Fruit fly (Drosophila melanogaster) whole organism, prepupa: ENCODE results near the gene CG31751.

Experiments
- Blimp-1 ChIP-seq: fragments of 200-800 bp; sonication (Bioruptor generic); optimal IDR thresholded peaks from 3 replicates; lab custom pipeline; 2017; ENCODE audit warnings: missing biosample characterization, missing genetic modification characterization, mild to moderate bottlenecking, moderate library complexity, missing genetic modification reagents
- CG10669 ChIP-seq: fragments of 200-800 bp; sonication (Bioruptor generic); optimal IDR thresholded peaks from 3 replicates; lab custom pipeline; 2018; ENCODE audit warnings: missing biosample characterization, mild to moderate bottlenecking, missing genetic modification characterization, moderate library complexity
- CG11762 ChIP-seq: fragments of 200-800 bp; sonication (Bioruptor generic); optimal IDR thresholded peaks from 3 replicates; lab custom pipeline; 2016; ENCODE audit warnings: missing biosample characterization, missing genetic modification characterization; ENCODE audit not compliant: insufficient read depth
- CG11902 ChIP-seq: fragments of 200-800 bp; sonication (Bioruptor generic); optimal IDR thresholded peaks from 3 replicates; lab custom pipeline; 2016; ENCODE audit warnings: missing biosample characterization, missing genetic modification characterization
- CG15336 ChIP-seq: fragments of 200-800 bp; sonication (Bioruptor generic); IDR thresholded peaks from 2 replicates; pipeline ENCODE4 v1.3.6; 2022; ENCODE audit warnings: missing biosample characterization, missing genetic modification characterization
- CG1621 ChIP-seq: fragments of 200-800 bp; sonication (Bioruptor generic); optimal IDR thresholded peaks from 3 replicates; lab custom pipeline; 2018; ENCODE audit warnings: missing biosample characterization, mild to moderate bottlenecking, missing genetic modification characterization
- CG16779 ChIP-seq: fragments of 200-800 bp; sonication (Bioruptor generic); optimal IDR thresholded peaks from 3 replicates; lab custom pipeline; 2017; ENCODE audit warnings: missing biosample characterization, mild to moderate bottlenecking, missing genetic modification characterization
- CG3032 ChIP-seq: fragments of 200-800 bp; optimal IDR thresholded peaks from 2 replicates; lab custom pipeline; 2019; ENCODE audit warnings: missing biosample characterization, mild to moderate bottlenecking, missing genetic modification characterization, moderate library complexity
- CG31627 ChIP-seq: fragments of 200-800 bp; sonication (Bioruptor generic); optimal IDR thresholded peaks from 3 replicates; lab custom pipeline; 2016; ENCODE audit warnings: missing biosample characterization, missing genetic modification characterization
- CG32006 ChIP-seq: fragments of 200-800 bp; sonication (Bioruptor generic); optimal IDR thresholded peaks from 3 replicates; lab custom pipeline; 2017; ENCODE audit warnings: missing biosample characterization, mild to moderate bottlenecking, missing genetic modification characterization
- CG34406 ChIP-seq: fragments of 200-800 bp; sonication (Bioruptor generic); optimal IDR thresholded peaks from 3 replicates; lab custom pipeline; 2016; ENCODE audit warnings: missing biosample characterization, missing genetic modification characterization
- CG4318 ChIP-seq: fragments of 200-800 bp; sonication (Bioruptor generic); optimal IDR thresholded peaks from 3 replicates; lab custom pipeline; 2017; ENCODE audit warnings: missing biosample characterization, mild to moderate bottlenecking, missing genetic modification characterization
- CG6163 ChIP-seq: fragments of 200-800 bp; sonication (Bioruptor generic); IDR thresholded peaks from 3 replicates; pipeline ENCODE4 v1.3.6; 2022; ENCODE audit warnings: missing biosample characterization, missing genetic modification characterization
- CG6792 ChIP-seq: fragments of 200-800 bp; sonication (Bioruptor generic); optimal IDR thresholded peaks from 3 replicates; lab custom pipeline; 2016; ENCODE audit warnings: missing biosample characterization, missing genetic modification characterization
- CG6808 ChIP-seq: fragments of 200-800 bp; sonication (Bioruptor generic); optimal IDR thresholded peaks from 3 replicates; lab custom pipeline; 2017; ENCODE audit warnings: missing biosample characterization, missing genetic modification characterization, mild to moderate bottlenecking, moderate library complexity, missing genetic modification reagents
- CG6854 ChIP-seq: fragments of 200-800 bp; sonication (Bioruptor generic); optimal IDR thresholded peaks from 2 replicates; lab custom pipeline; 2017; ENCODE audit warnings: missing biosample characterization, mild to moderate bottlenecking, missing genetic modification characterization
- CG7368 ChIP-seq: fragments of 200-800 bp; sonication (Bioruptor generic); optimal IDR thresholded peaks from 3 replicates; lab custom pipeline; 2016; ENCODE audit warnings: missing biosample characterization, missing genetic modification characterization
- CG8632 ChIP-seq: fragments of 200-800 bp; sonication (Bioruptor generic); optimal IDR thresholded peaks from 3 replicates; lab custom pipeline; 2016; ENCODE audit warnings: missing biosample characterization, missing genetic modification characterization
- CG9139 ChIP-seq: fragments of 200-800 bp; sonication (Bioruptor generic); optimal IDR thresholded peaks from 3 replicates; lab custom pipeline; 2017; ENCODE audit warnings: missing biosample characterization, mild to moderate bottlenecking, missing genetic modification characterization
- Eip75B ChIP-seq: fragments of 200-800 bp; sonication (Bioruptor generic); optimal IDR thresholded peaks from 3 replicates; lab custom pipeline; 2016; ENCODE audit warnings: missing biosample characterization, missing genetic modification characterization
- Eip78C ChIP-seq: fragments of 200-800 bp; sonication (Bioruptor generic); peaks from one replicate; lab custom pipeline; 2016; ENCODE audit warnings: missing biosample characterization, missing genetic modification characterization
- Eip93F ChIP-seq: fragments of 200-800 bp; sonication (Bioruptor generic); optimal IDR thresholded peaks from 2 replicates; lab custom pipeline; 2016; ENCODE audit warnings: missing biosample characterization, mild to moderate bottlenecking, missing genetic modification characterization
- Ets21C ChIP-seq: fragments of 200-800 bp; sonication (Bioruptor generic); optimal IDR thresholded peaks from 3 replicates; lab custom pipeline; 2016; ENCODE audit warnings: missing biosample characterization, missing genetic modification characterization
- Gug ChIP-seq: fragments of 200-800 bp; sonication (Bioruptor generic); IDR thresholded peaks from 2 replicates; pipeline ENCODE4 v1.3.6; 2022; ENCODE audit warnings: missing biosample characterization, missing genetic modification characterization
- Hr38 ChIP-seq: sonication (Bioruptor generic); optimal IDR thresholded peaks from 2 replicates; lab custom pipeline; 2016; ENCODE audit warnings: missing biosample characterization, missing genetic modification characterization
- Hr4 ChIP-seq: fragments of 200-800 bp; sonication (Bioruptor generic); optimal IDR thresholded peaks from 3 replicates; lab custom pipeline; 2016; ENCODE audit warnings: missing biosample characterization, missing genetic modification characterization
- OdsH ChIP-seq: fragments of 200-800 bp; sonication (Bioruptor generic); optimal IDR thresholded peaks from 3 replicates; lab custom pipeline; 2016; ENCODE audit warnings: missing biosample characterization, missing genetic modification characterization
- Sox102F ChIP-seq: fragments of 200-800 bp; sonication (Bioruptor generic); optimal IDR thresholded peaks from 2 replicates; lab custom pipeline; 2016; ENCODE audit warnings: missing biosample characterization, mild to moderate bottlenecking, missing genetic modification characterization
- Sox14 ChIP-seq: fragments of 200-800 bp; sonication (Bioruptor generic); optimal IDR thresholded peaks from 3 replicates; lab custom pipeline; 2016; ENCODE audit warnings: missing biosample characterization, missing genetic modification characterization
- acj6 ChIP-seq: fragments of 200-800 bp; sonication (Bioruptor generic); optimal IDR thresholded peaks from 3 replicates; lab custom pipeline; 2016; ENCODE audit warnings: missing biosample characterization, missing genetic modification characterization
- cyc ChIP-seq: fragments of 200-800 bp; sonication (Bioruptor generic); optimal IDR thresholded peaks from 3 replicates; lab custom pipeline; 2016; ENCODE audit warnings: missing biosample characterization, missing genetic modification characterization
- eg ChIP-seq: fragments of 200-800 bp; sonication (Bioruptor generic); IDR thresholded peaks from 3 replicates; pipeline ENCODE4 v1.3.6; 2022; ENCODE audit warnings: missing biosample characterization, missing genetic modification characterization
- fd59A ChIP-seq: fragments of 200-800 bp; sonication (Bioruptor generic); optimal IDR thresholded peaks from 2 replicates; lab custom pipeline; 2017; ENCODE audit warnings: missing biosample characterization, mild to moderate bottlenecking, missing genetic modification characterization, missing genetic modification reagents
- fd85E ChIP-seq: fragments of 200-800 bp; sonication (Bioruptor generic); optimal IDR thresholded peaks from 3 replicates; lab custom pipeline; 2016; ENCODE audit warnings: missing biosample characterization, missing genetic modification characterization
- net ChIP-seq: fragments of 200-800 bp; sonication (Bioruptor generic); optimal IDR thresholded peaks from 3 replicates; lab custom pipeline; 2016; ENCODE audit warnings: missing biosample characterization, missing genetic modification characterization
- svp ChIP-seq: fragments of 200-800 bp; sonication (Bioruptor generic); peaks from one replicate; lab custom pipeline; 2016; ENCODE audit warnings: missing biosample characterization, missing genetic modification characterization
- vri ChIP-seq: fragments of 200-800 bp; sonication (Bioruptor generic); optimal IDR thresholded peaks from 3 replicates; lab custom pipeline; 2016; ENCODE audit warnings: missing biosample characterization, mild to moderate bottlenecking, missing genetic modification characterization

Gene CG31751

DNA sequence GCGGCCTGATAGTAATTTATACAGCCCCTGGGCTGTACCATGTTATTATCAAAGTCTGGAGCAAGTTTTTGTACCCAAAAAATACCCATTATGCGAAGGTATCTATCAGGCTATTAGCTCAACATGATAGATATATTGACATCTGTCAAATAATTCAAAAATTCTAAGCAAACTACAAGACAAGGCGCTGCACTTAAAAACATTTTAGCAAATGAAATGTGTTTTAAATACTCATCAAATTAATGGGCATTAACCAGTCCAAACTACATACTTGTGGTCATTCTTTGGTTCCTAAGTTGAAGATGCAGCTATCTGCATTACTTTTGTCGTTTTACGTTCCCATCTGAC, 23.7 kb upstream of the CG31751 start (continued):
- peak; percentile 76 for TF ChIP-seq Eip75B (GFP tag; lab: Kevin White, UChicago)
- peak; percentile 76 for TF ChIP-seq CG6792
- peak; percentile 85 for TF ChIP-seq CG10669 (GFP tag; lab: Kevin White, UChicago)
- TF ChIP-seq Ets21C: peak; percentile 90
- peak; percentile 78 for TF ChIP-seq net (GFP tag; lab: Kevin White, UChicago)
- peak; percentile 83 for TF ChIP-seq acj6 (GFP tag; lab: Kevin White, UChicago)
- TF ChIP-seq CG34406 (GFP tag; lab: Kevin White, UChicago): peak; percentile 82
- TF ChIP-seq CG7368 (GFP tag; lab: Kevin White, UChicago): peak; percentile 73
- TF ChIP-seq CG15336: peak; percentile 68; the same call in 1 of the 2 replicates
- TF ChIP-seq Blimp-1 (GFP tag; lab: Kevin White, UChicago): peak; percentile 60
- peak; percentile 89 for TF ChIP-seq Sox102F (GFP tag; lab: Kevin White, UChicago)
- TF ChIP-seq CG6808 (GFP tag; lab: Kevin White, UChicago): peak; percentile 73
- peak; percentile 35; the same call in 1 of the 2 replicates for TF ChIP-seq Gug
- TF ChIP-seq CG9139: peak; percentile 48
- TF ChIP-seq CG6854 (GFP tag; lab: Kevin White, UChicago): no peak
- TF ChIP-seq fd85E (GFP tag; lab: Kevin White, UChicago): no peak
- TF ChIP-seq CG16779 (tag; lab: Kevin White, UChicago): no peak
- peak; percentile 29 for TF ChIP-seq CG4318 (GFP tag; lab: Kevin White, UChicago)
- no peak for TF ChIP-seq Hr38 (GFP tag; lab: Kevin White, UChicago)
- TF ChIP-seq CG32006 (GFP tag; lab: Kevin White, UChicago): peak; percentile 67
- peak; percentile 61 for TF ChIP-seq CG8632 (GFP tag; lab: Kevin White, UChicago)
- peak; percentile 75 for TF ChIP-seq CG11762 (GFP tag; lab: Kevin White, UChicago)
- TF ChIP-seq CG11902 (GFP tag; lab: Kevin White, UChicago): peak; percentile 78
- TF ChIP-seq vri (GFP tag; lab: Kevin White, UChicago): peak; percentile 86
- TF ChIP-seq CG3032 (tag; lab: Kevin White, UChicago): peak; percentile 82
- peak; percentile 83 for TF ChIP-seq CG31627 (GFP tag; lab: Kevin White, UChicago)
- TF ChIP-seq fd59A: peak; percentile 70
- peak; percentile 72; the same call in 2 of the 3 replicates for TF ChIP-seq eg

DNA sequence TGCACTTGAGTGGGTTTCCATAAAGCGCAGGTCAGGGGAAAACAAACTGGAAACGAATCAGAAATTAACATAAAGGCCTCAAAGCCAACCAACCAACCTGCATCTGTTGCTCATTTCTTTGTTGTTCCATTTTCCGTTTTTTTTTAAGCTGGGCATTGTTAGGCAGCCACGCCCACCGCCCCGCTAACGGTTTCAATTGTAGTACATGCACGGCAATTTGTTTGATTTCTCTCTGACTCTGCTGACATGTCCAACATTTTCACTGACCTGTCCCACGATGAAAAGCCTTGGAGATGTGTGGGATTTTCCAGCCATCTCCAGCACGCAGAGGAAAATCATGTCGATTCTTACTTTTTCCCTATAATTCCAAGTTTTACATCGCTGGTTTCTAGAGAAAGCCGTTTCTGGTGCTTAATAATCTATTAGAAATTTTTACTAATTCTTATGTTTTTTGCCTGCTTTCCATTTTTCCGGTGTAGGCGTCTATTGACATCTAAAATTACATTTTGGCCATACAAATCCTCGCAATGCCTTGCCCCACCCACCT, 20.3 kb upstream of the CG31751 start:
- no peak for TF ChIP-seq CG34406 (GFP tag; lab: Kevin White, UChicago)
- TF ChIP-seq CG11902 (GFP tag; lab: Kevin White, UChicago): no peak
- no peak for TF ChIP-seq OdsH (GFP tag; lab: Kevin White, UChicago)
- TF ChIP-seq cyc: no peak
- no peak for TF ChIP-seq CG3032 (tag; lab: Kevin White, UChicago)
- no peak for TF ChIP-seq CG6792
- no peak for TF ChIP-seq Sox14 (GFP tag; lab: Kevin White, UChicago)
- TF ChIP-seq Eip75B (GFP tag; lab: Kevin White, UChicago): no peak
- TF ChIP-seq CG32006 (GFP tag; lab: Kevin White, UChicago): peak; percentile 6
- TF ChIP-seq fd85E (GFP tag; lab: Kevin White, UChicago): no peak
- TF ChIP-seq CG6854 (GFP tag; lab: Kevin White, UChicago): no peak
- TF ChIP-seq eg: peak; percentile 22; the same call in 1 of the 3 replicates
- no peak for TF ChIP-seq CG6163 (GFP tag; lab: Robert Waterston, UW)
- TF ChIP-seq Eip93F (GFP tag; lab: Kevin White, UChicago): no peak
- peak; percentile 25 for TF ChIP-seq svp (GFP tag; lab: Kevin White, UChicago)
- no peak for TF ChIP-seq CG1621 (tag; lab: Kevin White, UChicago)
- TF ChIP-seq Eip78C (GFP tag; lab: Kevin White, UChicago): peak; percentile 20

- TF ChIP-seq Eip78C (GFP tag; lab: Kevin White, UChicago) (peak; percentile 61), CG11902 (GFP tag; lab: Kevin White, UChicago) (no peak), Hr4 (GFP tag; lab: Kevin White, UChicago) (peak; percentile 1)
Measured at dm6 chr2L:18658108-18658507, 18.9 kb upstream of the CG31751 start.
